Worm (Caenorhabditis elegans): Measurements from ENCODE around the gene clp-1.

clp-1 gene

ce11 chrIII:7977224-7977623, 2.5 kb upstream of the clp-1 start (continued):
- TF ChIP-seq hlh-11 (tag; optimal IDR thresholded peaks at IDR 0.05), result peak; percentile 39
- no peak for TF ChIP-seq ceh-62 (tag; optimal IDR thresholded peaks at IDR 0.05)
- TF ChIP-seq daf-8 (GFP tag; IDR thresholded peaks at IDR 0.05), result no peak
- TF ChIP-seq cey-2 (tag; optimal IDR thresholded peaks at IDR 0.05; ENCODE audit: borderline replicate concordance, insufficient read depth), result no peak
- TF ChIP-seq daf-19 (GFP tag; conservative IDR thresholded peaks at IDR 0.05), result no peak
- no peak for TF ChIP-seq hmg-1.1 (GFP tag; IDR thresholded peaks at IDR 0.05)
- TF ChIP-seq lin-39 (tag; optimal IDR thresholded peaks at IDR 0.05), result no peak
- no peak for TF ChIP-seq ceh-28 (tag; optimal IDR thresholded peaks at IDR 0.05)
- TF ChIP-seq dmd-9 (GFP tag; IDR thresholded peaks at IDR 0.05), result no peak
- TF ChIP-seq ceh-32 (tag; optimal IDR thresholded peaks at IDR 0.05; ENCODE audit: poor library complexity), result no peak
- TF ChIP-seq snpc-1.2 (GFP tag; IDR thresholded peaks at IDR 0.05), result no peak; the same call in 1 of the 2 replicates
- TF ChIP-seq Y105C5A.15 (GFP tag; IDR thresholded peaks at IDR 0.05), result no peak
- no peak for TF ChIP-seq aly-2 (tag; optimal IDR thresholded peaks at IDR 0.05)
- TF ChIP-seq ceh-44 (GFP tag; IDR thresholded peaks at IDR 0.05), result no peak
- TF ChIP-seq lin-29 (GFP tag; IDR thresholded peaks at IDR 0.05), result no peak
- peak; percentile 44; the same call in 1 of the 2 replicates for TF ChIP-seq lin-38 (GFP tag; IDR thresholded peaks at IDR 0.05)
- peak; percentile 89 for TF ChIP-seq ama-1 (optimal IDR thresholded peaks at IDR 0.05)
- peak; percentile 71; the same call in 1 of the 2 replicates for TF ChIP-seq zfp-3 (GFP tag; conservative IDR thresholded peaks at IDR 0.05)
- TF ChIP-seq mdl-1 (tag; optimal IDR thresholded peaks at IDR 0.05), result no peak
- TF ChIP-seq mep-1 (tag; optimal IDR thresholded peaks at IDR 0.05), result peak; percentile 1
- peak; percentile 83 for TF ChIP-seq duxl-1 (tag; optimal IDR thresholded peaks at IDR 0.05; ENCODE audit: poor library complexity)
- 0 out of 2 replicates have a peak, but pooled peaks have one; percentile 29 for TF ChIP-seq T26A8.4 (GFP tag; IDR thresholded peaks at IDR 0.05)
- TF ChIP-seq F37D6.2 (tag; optimal IDR thresholded peaks at IDR 0.05), result no peak
- no peak for TF ChIP-seq madf-5 (GFP tag; IDR thresholded peaks at IDR 0.05)
- no peak for TF ChIP-seq nhr-11 (tag; optimal IDR thresholded peaks at IDR 0.05)
- TF ChIP-seq arid-1 (GFP tag; conservative IDR thresholded peaks at IDR 0.05), result no peak
- peak; percentile 29 for TF ChIP-seq mes-2 (tag; optimal IDR thresholded peaks at IDR 0.05; ENCODE audit: poor library complexity, severe bottlenecking)
- 0 out of 2 replicates have a peak, but pooled peaks have one; percentile 12 for TF ChIP-seq mdt-29 (GFP tag; IDR thresholded peaks at IDR 0.05)
- no peak for TF ChIP-seq lim-7 (GFP tag; IDR thresholded peaks at IDR 0.05)
- 0 out of 2 replicates have a peak, but pooled peaks have one; percentile 19 for TF ChIP-seq saeg-2 (GFP tag; IDR thresholded peaks at IDR 0.05)
- TF ChIP-seq zip-2 (tag; optimal IDR thresholded peaks at IDR 0.05), result no peak

- no peak for TF ChIP-seq snpc-4 (tag; optimal IDR thresholded peaks at IDR 0.05)
These were observed 2.0 kb upstream of the clp-1 start, which contains the start of gene C06G4.4 for ce11 chrIII:7977777-7978176. Gene C06G4.4 (minus strand): TSS chrIII:7977812.

ce11 chrIII:7978289-7978688, 1.5 kb upstream of the clp-1 start:
- TF ChIP-seq egl-27 (tag; optimal IDR thresholded peaks at IDR 0.05) (no peak), D1046.2 (GFP tag; IDR thresholded peaks at IDR 0.05) (no peak), F44E2.7 (GFP tag; IDR thresholded peaks at IDR 0.05) (0 out of 2 replicates have a peak, but pooled peaks have one; percentile 45), hlh-11 (tag; optimal IDR thresholded peaks at IDR 0.05) (no peak), duxl-1 (tag; optimal IDR thresholded peaks at IDR 0.05; ENCODE audit: poor library complexity) (peak; percentile 25), T26A8.4 (GFP tag; IDR thresholded peaks at IDR 0.05) (no peak), ceh-82 (tag; optimal IDR thresholded peaks at IDR 0.05) (no peak), mdl-1 (tag; optimal IDR thresholded peaks at IDR 0.05) (no peak), Y75B8A.6 (GFP tag; IDR thresholded peaks at IDR 0.05) (no peak), lin-13 (GFP tag; optimal IDR thresholded peaks at IDR 0.05) (no peak), arid-1 (GFP tag; conservative IDR thresholded peaks at IDR 0.05) (0 out of 2 replicates have a peak, but pooled peaks have one; percentile 13), set-16 (GFP tag; IDR thresholded peaks at IDR 0.05) (no peak), T20F7.1 (GFP tag; optimal IDR thresholded peaks at IDR 0.05) (no peak), R02D3.7 (tag; optimal IDR thresholded peaks at IDR 0.05) (no peak), fkh-10 (GFP tag; optimal IDR thresholded peaks at IDR 0.05) (no peak), mep-1 (tag; optimal IDR thresholded peaks at IDR 0.05) (no peak), jun-1 (tag; optimal IDR thresholded peaks at IDR 0.05) (no peak), lin-29 (GFP tag; IDR thresholded peaks at IDR 0.05) (no peak), daf-19 (GFP tag; conservative IDR thresholded peaks at IDR 0.05) (no peak), tra-1 (GFP tag; IDR thresholded peaks at IDR 0.05) (no peak), ceh-20 (GFP tag; IDR thresholded peaks at IDR 0.05) (peak; percentile 31; the same call in 1 of the 2 replicates), mxl-2 (GFP tag; conservative IDR thresholded peaks at IDR 0.05) (no peak), lim-7 (GFP tag; IDR thresholded peaks at IDR 0.05) (peak; percentile 57; the same call in 1 of the 2 replicates), egl-43 (GFP tag; IDR thresholded peaks at IDR 0.05) (0 out of 2 replicates have a peak, but pooled peaks have one; percentile 60), aha-1 (tag) (peak; percentile 60)
